Worm (Caenorhabditis elegans) whole organism, mixed stage, embryonic: ENCODE measurements around the gene oma-2.

ENCODE experiments used
- M03D4.4 ChIP-seq: sonication (generic microtip); optimal IDR thresholded peaks from 2 replicates; lab custom pipeline; 2017; ENCODE audit warnings: mild to moderate bottlenecking, missing genetic modification characterization, missing compliant biosample characterization
- bed-3 ChIP-seq: fragments of 200-800 bp; sonication (Bioruptor generic); optimal IDR thresholded peaks from 3 replicates; lab custom pipeline; 2018; ENCODE audit warnings: mild to moderate bottlenecking, missing genetic modification characterization, moderate library complexity, missing compliant biosample characterization
- ceh-39 ChIP-seq: fragments of 150-350 bp; optimal IDR thresholded peaks from 2 replicates; lab custom pipeline; 2014; ENCODE audit warnings: missing biosample characterization, missing genetic modification characterization
- ceh-43 ChIP-seq: fragments of 200-800 bp; sonication (Bioruptor generic); optimal IDR thresholded peaks from 2 replicates; lab custom pipeline; 2018; ENCODE audit warnings: mild to moderate bottlenecking, missing genetic modification characterization, moderate library complexity, missing compliant biosample characterization
- ceh-83 ChIP-seq: fragments of 200-800 bp; sonication (Bioruptor generic); optimal IDR thresholded peaks from 2 replicates; lab custom pipeline; 2018; ENCODE audit warnings: mild to moderate bottlenecking, missing genetic modification characterization, missing compliant biosample characterization
- ces-1 ChIP-seq: fragments of 150-350 bp; optimal IDR thresholded peaks from 2 replicates; lab custom pipeline; 2014; ENCODE audit warnings: missing biosample characterization, missing genetic modification reagents, missing genetic modification characterization
- cnd-1 ChIP-seq: fragments of 200-800 bp; sonication (Bioruptor generic); optimal IDR thresholded peaks from 2 replicates; lab custom pipeline; 2018; ENCODE audit warnings: mild to moderate bottlenecking, missing genetic modification characterization, missing compliant biosample characterization
- drap-1 ChIP-seq: fragments of 200-800 bp; sonication (Bioruptor generic); optimal IDR thresholded peaks from 3 replicates; lab custom pipeline; 2018; ENCODE audit warnings: mild to moderate bottlenecking, missing genetic modification characterization, missing compliant biosample characterization
- elt-1 ChIP-seq: sonication (generic microtip); optimal IDR thresholded peaks from 2 replicates; lab custom pipeline; 2017; ENCODE audit warnings: missing genetic modification characterization, mild to moderate bottlenecking, missing compliant biosample characterization, antibody characterized with exemption, moderate library complexity, borderline replicate concordance; ENCODE audit not compliant: insufficient read depth
- elt-3 ChIP-seq: fragments of 150-350 bp; optimal IDR thresholded peaks from 2 replicates; lab custom pipeline; 2014; ENCODE audit warnings: missing biosample characterization, missing genetic modification characterization
- flh-1 ChIP-seq: fragments of 200-800 bp; sonication (Bioruptor generic); optimal IDR thresholded peaks from 2 replicates; lab custom pipeline; 2018; ENCODE audit warnings: mild to moderate bottlenecking, missing genetic modification characterization, moderate library complexity, missing compliant biosample characterization
- ham-2 ChIP-seq: fragments of 200-800 bp; sonication (Bioruptor generic); optimal IDR thresholded peaks from 2 replicates; lab custom pipeline; 2018; ENCODE audit warnings: mild to moderate bottlenecking, missing genetic modification characterization, missing compliant biosample characterization
- hlh-1 ChIP-seq: fragments of 150-350 bp; optimal IDR thresholded peaks from 2 replicates; lab custom pipeline; 2014; ENCODE audit warnings: missing biosample characterization, missing genetic modification reagents, missing genetic modification characterization
- lin-13 ChIP-seq: fragments of 150-350 bp; optimal IDR thresholded peaks from 2 replicates; lab custom pipeline; 2014; ENCODE audit warnings: missing biosample characterization, missing genetic modification characterization
- lsy-2 ChIP-seq: fragments of 150-350 bp; optimal IDR thresholded peaks from 2 replicates; lab custom pipeline; 2014; ENCODE audit warnings: missing biosample characterization, missing genetic modification characterization
- mab-5 ChIP-seq: fragments of 150-350 bp; optimal IDR thresholded peaks from 2 replicates; lab custom pipeline; 2014; ENCODE audit warnings: missing biosample characterization, missing genetic modification characterization
- mep-1 ChIP-seq: fragments of 150-350 bp; optimal IDR thresholded peaks from 2 replicates; lab custom pipeline; 2017; ENCODE audit warnings: missing biosample characterization, missing genetic modification reagents, missing genetic modification characterization, inconsistent platforms
- mls-2 ChIP-seq: sonication (generic microtip); optimal IDR thresholded peaks from 2 replicates; lab custom pipeline; 2016; ENCODE audit warnings: mild to moderate bottlenecking, missing genetic modification characterization, moderate library complexity, missing compliant biosample characterization
- nhr-12 ChIP-seq: fragments of 150-350 bp; optimal IDR thresholded peaks from 2 replicates; lab custom pipeline; 2014; ENCODE audit warnings: missing biosample characterization, missing genetic modification characterization
- nhr-2 ChIP-seq: fragments of 150-350 bp; optimal IDR thresholded peaks from 2 replicates; lab custom pipeline; 2014; ENCODE audit warnings: missing biosample characterization, missing genetic modification characterization
- nhr-237 ChIP-seq: fragments of 150-350 bp; optimal IDR thresholded peaks from 2 replicates; lab custom pipeline; 2014; ENCODE audit warnings: missing biosample characterization, missing genetic modification characterization
- nhr-28 ChIP-seq: fragments of 150-350 bp; optimal IDR thresholded peaks from 2 replicates; lab custom pipeline; 2014; ENCODE audit warnings: missing biosample characterization, missing genetic modification characterization
- nhr-76 ChIP-seq: sonication (generic microtip); optimal IDR thresholded peaks from 2 replicates; lab custom pipeline; 2017; ENCODE audit warnings: missing biosample characterization, missing genetic modification characterization
- pha-4 ChIP-seq: fragments of 150-350 bp; optimal IDR thresholded peaks from 2 replicates; lab custom pipeline; 2018; ENCODE audit warnings: missing biosample characterization, missing genetic modification reagents, missing genetic modification characterization
- sem-2 ChIP-seq: fragments of 200-800 bp; sonication (Bioruptor generic); optimal IDR thresholded peaks from 2 replicates; lab custom pipeline; 2018; ENCODE audit warnings: mild to moderate bottlenecking, missing genetic modification characterization, missing compliant biosample characterization
- sptf-1 ChIP-seq: sonication (generic microtip); optimal IDR thresholded peaks from 2 replicates; lab custom pipeline; 2017; ENCODE audit warnings: mild to moderate bottlenecking, missing genetic modification characterization, moderate library complexity, missing compliant biosample characterization
- tbx-8 ChIP-seq: fragments of 200-800 bp; sonication (Bioruptor generic); optimal IDR thresholded peaks from 2 replicates; lab custom pipeline; 2018; ENCODE audit warnings: mild to moderate bottlenecking, missing genetic modification characterization, moderate library complexity, missing compliant biosample characterization
- unc-120 ChIP-seq: sonication (generic microtip); optimal IDR thresholded peaks from 2 replicates; lab custom pipeline; 2017; ENCODE audit warnings: missing genetic modification characterization, missing compliant biosample characterization; ENCODE audit not compliant: poor library complexity, severe bottlenecking
- unc-39 ChIP-seq: fragments of 150-350 bp; optimal IDR thresholded peaks from 2 replicates; lab custom pipeline; 2014; ENCODE audit warnings: missing biosample characterization, missing genetic modification characterization
- unc-62 ChIP-seq: fragments of 150-350 bp; optimal IDR thresholded peaks from 2 replicates; lab custom pipeline; 2014; ENCODE audit warnings: missing biosample characterization, missing genetic modification reagents, missing genetic modification characterization
- zip-8 ChIP-seq: fragments of 150-350 bp; optimal IDR thresholded peaks from 2 replicates; lab custom pipeline; 2014; ENCODE audit warnings: missing biosample characterization, missing genetic modification characterization
- ztf-11 ChIP-seq: fragments of 150-350 bp; optimal IDR thresholded peaks from 2 replicates; lab custom pipeline; 2014; ENCODE audit warnings: missing biosample characterization, missing genetic modification characterization

oma-2 gene

ce11 chrV:8043664-8044063, 14.4 kb downstream of the oma-2 start:
- TF ChIP-seq M03D4.4 (tag; lab: Kevin White, UChicago) (no peak), elt-1 (tag; lab: Kevin White, UChicago) (peak; percentile 38)
- TF ChIP-seq, all 35 proteins: peak for 1

ce11 chrV:8044957-8045356, 15.7 kb downstream of the oma-2 start:
- TF ChIP-seq bed-3 (GFP tag; lab: Kevin White, UChicago) (no peak), elt-1 (tag; lab: Kevin White, UChicago) (peak; percentile 54), elt-3 (no peak), nhr-237 (tag; lab: Kevin White, UChicago) (no peak), ztf-11 (no peak), ces-1 (no peak), flh-1 (GFP tag; lab: Kevin White, UChicago) (no peak), nhr-28 (no peak), mab-5 (no peak), sem-2 (GFP tag; lab: Kevin White, UChicago) (no peak), M03D4.4 (tag; lab: Kevin White, UChicago) (no peak), mep-1 (tag; lab: Kevin White, UChicago) (no peak), nhr-2 (tag; lab: Kevin White, UChicago) (peak; percentile 49), unc-39 (no peak), unc-62 (GFP tag; lab: Kevin White, UChicago) (peak; percentile 49), ceh-83 (GFP tag; lab: Kevin White, UChicago) (no peak), ceh-43 (GFP tag; lab: Kevin White, UChicago) (no peak), lsy-2 (tag; lab: Kevin White, UChicago) (no peak), mls-2 (no peak), sptf-1 (tag; lab: Kevin White, UChicago) (no peak), drap-1 (GFP tag; lab: Kevin White, UChicago) (no peak), cnd-1 (no peak), zip-8 (tag; lab: Kevin White, UChicago) (no peak), hlh-1 (tag; lab: Kevin White, UChicago) (no peak), pha-4 (tag; lab: Kevin White, UChicago) (no peak), ham-2 (GFP tag; lab: Kevin White, UChicago) (peak; percentile 51), ceh-39 (tag; lab: Kevin White, UChicago) (no peak), tbx-8 (GFP tag; lab: Kevin White, UChicago) (no peak), nhr-12 (tag; lab: Kevin White, UChicago) (no peak)
- TF ChIP-seq, all 35 proteins: peak for 4

- TF ChIP-seq mep-1 (tag; lab: Kevin White, UChicago) (no peak), ceh-39 (tag; lab: Kevin White, UChicago) (no peak), ceh-43 (GFP tag; lab: Kevin White, UChicago) (no peak), ceh-83 (GFP tag; lab: Kevin White, UChicago) (no peak), unc-120 (tag; lab: Kevin White, UChicago) (no peak)
Observed at ce11 chrV:8046706-8047105, 17.5 kb downstream of the oma-2 start, which contains the start of gene ZC513.3. Gene ZC513.3 (plus strand): TSS chrV:8047006.

ce11 chrV:8050059-8050677, 20.9 kb downstream of the oma-2 start:
- no peak for TF ChIP-seq flh-1 (GFP tag; lab: Kevin White, UChicago)
- no peak for TF ChIP-seq ces-1
- TF ChIP-seq ceh-39 (tag; lab: Kevin White, UChicago) = no peak
- TF ChIP-seq lin-13 (tag; lab: Kevin White, UChicago) = no peak
- no peak for TF ChIP-seq unc-39
- no peak for TF ChIP-seq sptf-1 (tag; lab: Kevin White, UChicago)
- no peak for TF ChIP-seq nhr-76 (tag; lab: Kevin White, UChicago)
- no peak for TF ChIP-seq M03D4.4 (tag; lab: Kevin White, UChicago)
- TF ChIP-seq sem-2 (GFP tag; lab: Kevin White, UChicago) = no peak
- no peak for TF ChIP-seq tbx-8 (GFP tag; lab: Kevin White, UChicago)
- no peak for TF ChIP-seq elt-1 (tag; lab: Kevin White, UChicago)
- TF ChIP-seq bed-3 (GFP tag; lab: Kevin White, UChicago) = no peak
